Worm (Caenorhabditis elegans): ENCODE measurements around the gene ltd-1.

The ltd-1 gene

DNA sequence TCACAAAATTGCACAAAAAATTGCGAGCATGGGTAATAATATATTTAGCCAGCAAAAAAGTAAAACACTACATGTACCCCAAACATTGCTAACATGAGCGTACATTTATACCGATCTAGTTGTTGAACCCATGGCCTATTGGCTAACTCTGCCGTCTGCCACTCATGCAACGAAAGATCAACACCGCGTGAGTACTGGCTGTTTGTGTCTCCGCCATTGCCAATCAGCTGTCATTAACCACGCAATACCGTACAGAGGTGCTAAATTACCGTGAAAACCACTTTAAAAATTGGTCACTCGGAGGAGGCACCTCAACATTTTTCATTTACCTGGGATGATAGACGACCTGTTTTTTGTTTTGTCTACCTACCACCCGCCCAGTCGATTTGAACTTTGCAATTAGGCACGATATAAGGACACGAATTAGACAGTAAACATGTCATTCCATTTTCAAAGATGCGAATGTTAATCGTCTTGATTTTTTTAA, 17.2 kb downstream of the ltd-1 start, which contains the start of gene K02C4.2:
TSS of gene K02C4.2 (plus strand) at position 437 of the 487 bp plus-strand sequence.
- TF ChIP-seq nhr-47 (tag; optimal IDR thresholded peaks at IDR 0.05) (peak; percentile 75), alr-1 (tag; optimal IDR thresholded peaks at IDR 0.05; ENCODE audit: borderline replicate concordance) (no peak), lin-39 (tag; optimal IDR thresholded peaks at IDR 0.05) (peak; percentile 18), snu-23 (GFP tag; optimal IDR thresholded peaks at IDR 0.05) (peak; percentile 86), fkh-8 (tag; optimal IDR thresholded peaks at IDR 0.05) (peak; percentile 47), unc-62 (GFP tag; optimal IDR thresholded peaks at IDR 0.05) (no peak), ztf-11 (tag; optimal IDR thresholded peaks at IDR 0.05) (peak in 1 of 2 experiments; percentile 7), lin-13 (GFP tag; optimal IDR thresholded peaks at IDR 0.05) (peak; percentile 69), hlh-17 (GFP tag; optimal IDR thresholded peaks at IDR 0.05; ENCODE audit: borderline replicate concordance) (no peak), pag-3 (tag; optimal IDR thresholded peaks at IDR 0.05; ENCODE audit: borderline replicate concordance, insufficient read depth) (peak; percentile 84), xbp-1 (tag; optimal IDR thresholded peaks at IDR 0.05) (peak; percentile 56), unc-98 (GFP tag; IDR thresholded peaks at IDR 0.05) (no peak), nhr-85 (tag) (peak; percentile 84), fkh-10 (GFP tag; optimal IDR thresholded peaks at IDR 0.05) (no peak), sup-37 (GFP tag; optimal IDR thresholded peaks at IDR 0.05) (peak; percentile 73), ztf-4 (tag; optimal IDR thresholded peaks at IDR 0.05) (peak; percentile 0), vab-15 (tag; optimal IDR thresholded peaks at IDR 0.05) (peak; percentile 83), fos-1 (tag; optimal IDR thresholded peaks at IDR 0.05) (peak; percentile 41), C16A3.4 (tag; optimal IDR thresholded peaks at IDR 0.05) (peak; percentile 88), swsn-7 (tag; optimal IDR thresholded peaks at IDR 0.05) (peak; percentile 72), unc-86 (tag; optimal IDR thresholded peaks at IDR 0.05) (no peak), dpl-1 (GFP tag; optimal IDR thresholded peaks at IDR 0.05) (peak; percentile 28 to 62 (median 60)), ceh-90 (tag; optimal IDR thresholded peaks at IDR 0.05) (no peak), lin-14 (GFP tag; optimal IDR thresholded peaks at IDR 0.05) (peak; percentile 78), rnt-1 (tag; optimal IDR thresholded peaks at IDR 0.05) (peak; percentile 81), snpc-4 (tag; optimal IDR thresholded peaks at IDR 0.05) (peak; percentile 52), ceh-8 (GFP tag; optimal IDR thresholded peaks at IDR 0.05) (peak; percentile 52), nhr-90 (tag; optimal IDR thresholded peaks at IDR 0.05; ENCODE audit: poor library complexity) (peak; percentile 83), mep-1 (tag; optimal IDR thresholded peaks at IDR 0.05) (peak; percentile 87), pqm-1 (tag; optimal IDR thresholded peaks at IDR 0.05) (no peak), hpl-2 (GFP tag; optimal IDR thresholded peaks at IDR 0.05) (peak; percentile 56), egl-27 (tag; optimal IDR thresholded peaks at IDR 0.05) (peak in 1 of 2 experiments; percentile 23), mab-9 (GFP tag; IDR thresholded peaks at IDR 0.05) (peak; percentile 35; the same call in 1 of the 2 replicates), C34B4.2 (tag; optimal IDR thresholded peaks at IDR 0.05) (no peak), elt-3 (tag; optimal IDR thresholded peaks at IDR 0.05) (peak in 3 of 6 experiments; percentile 28 to 77 (median 42)), nhr-71 (tag; optimal IDR thresholded peaks at IDR 0.05) (peak; percentile 83), pax-3 (tag; optimal IDR thresholded peaks at IDR 0.05) (no peak), F16B12.6 (tag; optimal IDR thresholded peaks at IDR 0.05) (peak; percentile 29), tbx-2 (tag; optimal IDR thresholded peaks at IDR 0.05) (peak; percentile 68), nhr-76 (tag; optimal IDR thresholded peaks at IDR 0.05) (peak; percentile 71), nhr-77 (tag; optimal IDR thresholded peaks at IDR 0.05) (peak; percentile 75), lir-3 (tag; optimal IDR thresholded peaks at IDR 0.05; ENCODE audit: poor library complexity) (peak; percentile 41), efl-1 (optimal IDR thresholded peaks at IDR 0.05) (peak; percentile 66), efl-1 (GFP tag; optimal IDR thresholded peaks at IDR 0.05 in 1 of 2) (peak; percentile 55 to 97), lin-35 (GFP tag; optimal IDR thresholded peaks at IDR 0.05) (peak; percentile 66 to 88), fkh-4 (tag; optimal IDR thresholded peaks at IDR 0.05; ENCODE audit: borderline replicate concordance) (no peak), nhr-20 (tag; optimal IDR thresholded peaks at IDR 0.05) (peak; percentile 83), nhr-19 (GFP tag; conservative IDR thresholded peaks at IDR 0.05) (peak; percentile 71), zag-1 (tag; optimal IDR thresholded peaks at IDR 0.05) (no peak), irx-1 (tag; optimal IDR thresholded peaks at IDR 0.05) (peak; percentile 48), lsy-2 (tag; optimal IDR thresholded peaks at IDR 0.05) (peak; percentile 59 to 83), aly-2 (tag; optimal IDR thresholded peaks at IDR 0.05) (peak; percentile 64)

All from whole organism, L1 larva.